Worm (Caenorhabditis elegans): ENCODE data around the gene Y38C1AA.12.
A peak's percentile ranks its signal among the peaks of the same experiment; 100 is the strongest.

The Y38C1AA.12 gene

DNA sequence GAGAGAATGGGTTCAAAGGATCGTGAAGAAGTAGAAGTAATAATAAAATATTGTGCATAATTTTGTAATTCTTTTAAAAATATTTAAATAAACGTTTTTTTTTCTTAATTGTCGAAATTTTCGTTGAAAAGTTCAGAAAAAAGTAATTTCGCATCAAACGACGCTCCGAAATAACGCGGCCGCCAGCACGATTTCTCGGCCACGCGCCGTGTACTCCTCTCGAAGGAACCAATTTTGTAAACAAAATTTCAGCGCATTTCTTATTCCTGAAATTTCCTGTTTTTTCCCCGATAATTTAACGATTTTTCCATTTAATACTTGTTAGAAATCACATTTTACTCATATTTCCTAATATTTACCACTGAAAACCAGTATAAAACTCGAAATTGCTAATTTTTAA lies at the start of gene Y38C1AA.12:
Gene Y38C1AA.12 (plus strand): TSS at position 211 of the 400 bp plus-strand sequence.
- TF ChIP-seq unc-55 (GFP tag; optimal IDR thresholded peaks at IDR 0.05) (peak; percentile 84), nhr-25 (tag; optimal IDR thresholded peaks at IDR 0.05) (peak; percentile 60), nhr-10 (tag; optimal IDR thresholded peaks at IDR 0.05) (no peak), nhr-21 (tag; optimal IDR thresholded peaks at IDR 0.05) (peak; percentile 54), sem-4 (tag; optimal IDR thresholded peaks at IDR 0.05) (peak; percentile 59), lin-11 (tag; optimal IDR thresholded peaks at IDR 0.05) (peak; percentile 55), gmeb-1 (tag; optimal IDR thresholded peaks at IDR 0.05) (peak; percentile 73), mdl-1 (tag; optimal IDR thresholded peaks at IDR 0.05) (peak in 1 of 2 experiments; percentile 8), unc-62 (GFP tag; optimal IDR thresholded peaks at IDR 0.05) (no peak), nhr-237 (tag; optimal IDR thresholded peaks at IDR 0.05) (no peak), sma-3 (GFP tag; optimal IDR thresholded peaks at IDR 0.05) (peak; percentile 89), C34F6.9 (tag; optimal IDR thresholded peaks at IDR 0.05) (peak; percentile 84), sma-9 (GFP tag; optimal IDR thresholded peaks at IDR 0.05) (peak; percentile 88), sma-9 (tag; optimal IDR thresholded peaks at IDR 0.05) (no peak), nhr-12 (tag; optimal IDR thresholded peaks at IDR 0.05) (no peak), nhr-129 (tag; optimal IDR thresholded peaks at IDR 0.05) (peak; percentile 28), ZK546.5 (tag; optimal IDR thresholded peaks at IDR 0.05) (no peak), lin-13 (GFP tag; optimal IDR thresholded peaks at IDR 0.05) (peak; percentile 84), F13H6.1 (tag; optimal IDR thresholded peaks at IDR 0.05) (peak; percentile 82), nhr-6 (tag; optimal IDR thresholded peaks at IDR 0.05) (peak; percentile 13), egl-27 (tag; optimal IDR thresholded peaks at IDR 0.05) (peak; percentile 53), mab-5 (tag; optimal IDR thresholded peaks at IDR 0.05) (peak; percentile 70), crh-2 (tag; optimal IDR thresholded peaks at IDR 0.05) (peak; percentile 77), Y55F3AM.14 (GFP tag; optimal IDR thresholded peaks at IDR 0.05) (peak; percentile 65), ceh-82 (tag; optimal IDR thresholded peaks at IDR 0.05) (peak; percentile 1), blmp-1 (tag; optimal IDR thresholded peaks at IDR 0.05; ENCODE audit: insufficient read depth) (peak; percentile 27), fos-1 (tag; optimal IDR thresholded peaks at IDR 0.05) (peak; percentile 24), elt-3 (tag; optimal IDR thresholded peaks at IDR 0.05) (no peak), snpc-4 (tag; optimal IDR thresholded peaks at IDR 0.05) (peak; percentile 44), nhr-77 (tag; optimal IDR thresholded peaks at IDR 0.05) (no peak), lsy-2 (tag; optimal IDR thresholded peaks at IDR 0.05) (peak; percentile 74 to 87)

ce11 chrIV:143807-144371 lies 48.2 kb upstream of the Y38C1AA.12 start:
- TF ChIP-seq mbf-1 (tag; optimal IDR thresholded peaks at IDR 0.05) (no peak), ZK546.5 (tag; optimal IDR thresholded peaks at IDR 0.05) (no peak), lin-39 (tag; optimal IDR thresholded peaks at IDR 0.05) (no peak), nhr-77 (tag; optimal IDR thresholded peaks at IDR 0.05) (no peak), nhr-21 (tag; optimal IDR thresholded peaks at IDR 0.05) (no peak), nhr-6 (tag; optimal IDR thresholded peaks at IDR 0.05) (no peak), unc-62 (GFP tag; optimal IDR thresholded peaks at IDR 0.05) (no peak), skn-1 (tag; optimal IDR thresholded peaks at IDR 0.05) (no peak), ztf-11 (tag; optimal IDR thresholded peaks at IDR 0.05) (no peak), fos-1 (tag; optimal IDR thresholded peaks at IDR 0.05) (peak; percentile 46), lsy-2 (tag; optimal IDR thresholded peaks at IDR 0.05) (peak; percentile 32 to 55), elt-1 (tag; optimal IDR thresholded peaks at IDR 0.05) (no peak), nhr-237 (tag; optimal IDR thresholded peaks at IDR 0.05) (no peak), unc-55 (GFP tag; optimal IDR thresholded peaks at IDR 0.05) (peak; percentile 66), ztf-4 (tag; optimal IDR thresholded peaks at IDR 0.05) (no peak), ceh-82 (tag; optimal IDR thresholded peaks at IDR 0.05) (no peak), crh-2 (tag; optimal IDR thresholded peaks at IDR 0.05) (peak; percentile 34), gmeb-1 (tag; optimal IDR thresholded peaks at IDR 0.05) (peak; percentile 41), peb-1 (tag; optimal IDR thresholded peaks at IDR 0.05) (no peak), unc-39 (tag; optimal IDR thresholded peaks at IDR 0.05) (no peak), nhr-129 (tag; optimal IDR thresholded peaks at IDR 0.05) (peak; percentile 83), F13H6.1 (tag; optimal IDR thresholded peaks at IDR 0.05) (peak; percentile 56), sma-3 (GFP tag; optimal IDR thresholded peaks at IDR 0.05) (no peak), elt-3 (tag; optimal IDR thresholded peaks at IDR 0.05) (no peak), nhr-23 (tag; optimal IDR thresholded peaks at IDR 0.05) (no peak), ama-1 (optimal IDR thresholded peaks at IDR 0.05) (no peak), sma-9 (GFP tag; optimal IDR thresholded peaks at IDR 0.05) (no peak), sma-9 (tag; optimal IDR thresholded peaks at IDR 0.05) (no peak), snpc-4 (tag; optimal IDR thresholded peaks at IDR 0.05) (peak; percentile 20), R02D3.7 (tag; optimal IDR thresholded peaks at IDR 0.05) (no peak), nhr-25 (tag; optimal IDR thresholded peaks at IDR 0.05) (no peak), nhr-11 (tag; optimal IDR thresholded peaks at IDR 0.05) (no peak), Y55F3AM.14 (GFP tag; optimal IDR thresholded peaks at IDR 0.05) (peak; percentile 7), mdl-1 (tag; optimal IDR thresholded peaks at IDR 0.05) (peak; percentile 27 to 82), egl-27 (tag; optimal IDR thresholded peaks at IDR 0.05) (no peak), dmd-4 (tag; optimal IDR thresholded peaks at IDR 0.05) (no peak), lin-13 (GFP tag; optimal IDR thresholded peaks at IDR 0.05) (peak; percentile 41), ztf-1 (GFP tag; conservative IDR thresholded peaks at IDR 0.05) (no peak), alr-1 (tag; optimal IDR thresholded peaks at IDR 0.05) (no peak), lin-11 (tag; optimal IDR thresholded peaks at IDR 0.05) (peak; percentile 48), blmp-1 (tag; optimal IDR thresholded peaks at IDR 0.05; ENCODE audit: insufficient read depth) (no peak), nhr-12 (tag; optimal IDR thresholded peaks at IDR 0.05) (no peak), zag-1 (tag; optimal IDR thresholded peaks at IDR 0.05) (no peak), C34F6.9 (tag; optimal IDR thresholded peaks at IDR 0.05) (peak; percentile 50), nhr-10 (tag; optimal IDR thresholded peaks at IDR 0.05) (no peak), ceh-16 (tag; optimal IDR thresholded peaks at IDR 0.05) (no peak)

Data from whole organism, L2 larva.